Fruit fly (Drosophila melanogaster): ENCODE data around the gene Hand.

Hand gene

dm6 chr2L:10259960-10260749 is 35.0 kb downstream of the Hand start:
- TF ChIP-seq pad (GFP tag; optimal IDR thresholded peaks at IDR 0.05) (no peak), toe (GFP tag; optimal IDR thresholded peaks at IDR 0.05) (no peak), CG33017 (tag; optimal IDR thresholded peaks at IDR 0.05) (no peak), cic (GFP tag; optimal IDR thresholded peaks at IDR 0.05) (no peak), bab1 (GFP tag; optimal IDR thresholded peaks at IDR 0.05) (no peak), kay (GFP tag; ENCODE audit: borderline replicate concordance) (no peak), Clk (GFP tag; optimal IDR thresholded peaks at IDR 0.05) (no peak), Crg-1 (GFP tag; optimal IDR thresholded peaks at IDR 0.05) (no peak), ovo (GFP tag; optimal IDR thresholded peaks at IDR 0.05) (no peak), Mnt (GFP tag; optimal IDR thresholded peaks at IDR 0.05) (no peak)

dm6 chr2L:10255725-10256158 is 39.4 kb downstream of the Hand start, which contains the start of gene CG5676:
CG5676 (minus strand) TSS chr2L:10255891.
- TF ChIP-seq bab1 (GFP tag; optimal IDR thresholded peaks at IDR 0.05): peak; percentile 51
- peak; percentile 92 for TF ChIP-seq kay (GFP tag; ENCODE audit: borderline replicate concordance)
- no peak for TF ChIP-seq CG14711 (tag; optimal IDR thresholded peaks at IDR 0.05)
- TF ChIP-seq CG7101 (tag; optimal IDR thresholded peaks at IDR 0.05): no peak
- no peak for TF ChIP-seq cnc (optimal IDR thresholded peaks at IDR 0.05)

dm6 chr2L:10251592-10251991 is 43.6 kb downstream of the Hand start, which contains the start of gene Ror:
Ror (plus strand) TSS chr2L:10251843.
- TF ChIP-seq CG33017 (tag; optimal IDR thresholded peaks at IDR 0.05) (no peak), toe (GFP tag; optimal IDR thresholded peaks at IDR 0.05) (no peak), CG5204 (GFP tag; optimal IDR thresholded peaks at IDR 0.05) (no peak)

- peak; percentile 30 for TF ChIP-seq Mnt (GFP tag; optimal IDR thresholded peaks at IDR 0.05)
- TF ChIP-seq bab1 (GFP tag; optimal IDR thresholded peaks at IDR 0.05): peak; percentile 51
- peak; percentile 98 for TF ChIP-seq kay (GFP tag; ENCODE audit: borderline replicate concordance)
- TF ChIP-seq pad (GFP tag; optimal IDR thresholded peaks at IDR 0.05): no peak
- TF ChIP-seq CG14711 (tag; optimal IDR thresholded peaks at IDR 0.05): peak; percentile 25
- peak; percentile 38 for TF ChIP-seq cic (GFP tag; optimal IDR thresholded peaks at IDR 0.05)
These were observed 44.7 kb downstream of the Hand start, which contains the start of the genes bsk and CG31717 for dm6 chr2L:10250441-10250847. bsk (minus strand) TSS chr2L:10250501. CG31717 (plus strand) TSS chr2L:10250737.

- TF ChIP-seq CG7101 (tag; optimal IDR thresholded peaks at IDR 0.05) (peak; percentile 6), ovo (GFP tag; optimal IDR thresholded peaks at IDR 0.05) (no peak), kay (GFP tag; ENCODE audit: borderline replicate concordance) (peak; percentile 28), toe (GFP tag; optimal IDR thresholded peaks at IDR 0.05) (no peak), CG12768 (GFP tag; optimal IDR thresholded peaks at IDR 0.05) (no peak), CG7045 (GFP tag; optimal IDR thresholded peaks at IDR 0.05) (peak; percentile 7), cic (GFP tag; optimal IDR thresholded peaks at IDR 0.05) (peak; percentile 60), bab1 (GFP tag; optimal IDR thresholded peaks at IDR 0.05) (no peak), Crg-1 (GFP tag; optimal IDR thresholded peaks at IDR 0.05) (peak; percentile 41), Mnt (GFP tag; optimal IDR thresholded peaks at IDR 0.05) (peak; percentile 22)
These were observed 45.5 kb downstream of the Hand start for dm6 chr2L:10249655-10250202.

- TF ChIP-seq CG33017 (tag; optimal IDR thresholded peaks at IDR 0.05): no peak
- TF ChIP-seq Clk (GFP tag; optimal IDR thresholded peaks at IDR 0.05): no peak
- no peak for TF ChIP-seq CG12768 (GFP tag; optimal IDR thresholded peaks at IDR 0.05)
- TF ChIP-seq Hr96 (GFP tag; optimal IDR thresholded peaks at IDR 0.05): no peak
- TF ChIP-seq Crg-1 (GFP tag; optimal IDR thresholded peaks at IDR 0.05): no peak
- peak; percentile 32 for TF ChIP-seq CG14711 (tag; optimal IDR thresholded peaks at IDR 0.05)
- peak; percentile 14 for TF ChIP-seq tj (GFP tag; optimal IDR thresholded peaks at IDR 0.05)
- no peak for TF ChIP-seq kay (GFP tag; ENCODE audit: borderline replicate concordance)
- peak; percentile 27 for TF ChIP-seq ovo (GFP tag; optimal IDR thresholded peaks at IDR 0.05)
- no peak for TF ChIP-seq CG5204 (GFP tag; optimal IDR thresholded peaks at IDR 0.05)
- peak; percentile 44 for TF ChIP-seq bab1 (GFP tag; optimal IDR thresholded peaks at IDR 0.05)
- TF ChIP-seq cic (GFP tag; optimal IDR thresholded peaks at IDR 0.05): peak; percentile 66
- no peak for TF ChIP-seq CG7101 (tag; optimal IDR thresholded peaks at IDR 0.05)
- no peak for TF ChIP-seq CG11617 (GFP tag; optimal IDR thresholded peaks at IDR 0.05)
- no peak for TF ChIP-seq toe (GFP tag; optimal IDR thresholded peaks at IDR 0.05)
- peak; percentile 22 for TF ChIP-seq CG1620 (GFP tag; optimal IDR thresholded peaks at IDR 0.05)
- no peak for TF ChIP-seq pad (GFP tag; optimal IDR thresholded peaks at IDR 0.05)
- peak; percentile 94 for TF ChIP-seq Mnt (GFP tag; optimal IDR thresholded peaks at IDR 0.05)
- TF ChIP-seq CG7045 (GFP tag; optimal IDR thresholded peaks at IDR 0.05): no peak
- no peak for TF ChIP-seq cnc (optimal IDR thresholded peaks at IDR 0.05)
These were observed 48.4 kb downstream of the Hand start, which contains the start of gene chico for dm6 chr2L:10246785-10247190. chico (minus strand) TSS chr2L:10247078.
